Worm (Caenorhabditis elegans) whole organism, L2 larva: ENCODE data around the gene Y53F4B.24.
"Not testable (repeated sequence)": the region's sequence is repeated elsewhere in the genome, so short reads cannot be mapped to it uniquely, and the experiment has no call there.

Experiments used
- C34F6.9 ChIP-seq: fragments of 150-350 bp; optimal IDR thresholded peaks from 2 replicates; lab custom pipeline; 2014; ENCODE audit warnings: missing biosample characterization, missing genetic modification characterization
- F13H6.1 ChIP-seq: sonication (generic microtip); optimal IDR thresholded peaks from 2 replicates; lab custom pipeline; 2016; ENCODE audit warnings: missing genetic modification characterization, missing compliant biosample characterization
- R02D3.7 ChIP-seq: fragments of 150-350 bp; optimal IDR thresholded peaks from 2 replicates; lab custom pipeline; 2014; ENCODE audit warnings: missing biosample characterization, missing genetic modification characterization
- Y55F3AM.14 ChIP-seq: fragments of 200-800 bp; sonication (Bioruptor generic); optimal IDR thresholded peaks from 2 replicates; lab custom pipeline; 2018; ENCODE audit warnings: mild to moderate bottlenecking, missing genetic modification characterization, missing compliant biosample characterization
- ZK546.5 ChIP-seq: sonication (generic microtip); optimal IDR thresholded peaks from 2 replicates; lab custom pipeline; 2017; ENCODE audit warnings: missing biosample characterization, missing genetic modification characterization
- alr-1 ChIP-seq: fragments of 150-350 bp; optimal IDR thresholded peaks from 2 replicates; lab custom pipeline; 2014; ENCODE audit warnings: missing biosample characterization, missing genetic modification characterization
- aly-2 ChIP-seq: fragments of 150-350 bp; optimal IDR thresholded peaks from 2 replicates; lab custom pipeline; 2014; ENCODE audit warnings: missing biosample characterization, missing genetic modification characterization
- ama-1 ChIP-seq: fragments of 150-350 bp; optimal IDR thresholded peaks from 2 replicates; lab custom pipeline; 2018; ENCODE audit warnings: inconsistent platforms
- blmp-1 ChIP-seq: sonication (generic microtip); optimal IDR thresholded peaks from 2 replicates; lab custom pipeline; 2017; ENCODE audit warnings: missing genetic modification characterization, mild to moderate bottlenecking, missing compliant biosample characterization, antibody characterized with exemption, moderate library complexity; ENCODE audit not compliant: insufficient read depth
- ceh-16 ChIP-seq: fragments of 150-350 bp; optimal IDR thresholded peaks from 2 replicates; lab custom pipeline; 2014; ENCODE audit warnings: missing biosample characterization, missing genetic modification characterization
- crh-2 ChIP-seq: sonication (generic microtip); optimal IDR thresholded peaks from 2 replicates; lab custom pipeline; 2017; ENCODE audit warnings: missing biosample characterization, missing genetic modification characterization
- dmd-4 ChIP-seq: sonication (generic microtip); optimal IDR thresholded peaks from 2 replicates; lab custom pipeline; 2017; ENCODE audit warnings: missing biosample characterization, missing genetic modification characterization
- elt-1 ChIP-seq: fragments of 150-350 bp; optimal IDR thresholded peaks from 2 replicates; lab custom pipeline; 2014; ENCODE audit warnings: missing biosample characterization, missing genetic modification characterization
- elt-3 ChIP-seq: sonication (generic microtip); optimal IDR thresholded peaks from 2 replicates; lab custom pipeline; 2017; ENCODE audit warnings: missing biosample characterization, missing genetic modification characterization
- fos-1 ChIP-seq: fragments of 150-350 bp; optimal IDR thresholded peaks from 2 replicates; lab custom pipeline; 2014; ENCODE audit warnings: missing biosample characterization, missing genetic modification characterization
- lin-11 ChIP-seq: fragments of 150-350 bp; sonication (generic microtip); optimal IDR thresholded peaks from 2 replicates; lab custom pipeline; 2014; ENCODE audit warnings: missing biosample characterization, missing genetic modification characterization, inconsistent platforms, mixed read lengths
- lin-13 ChIP-seq: fragments of 150-350 bp; optimal IDR thresholded peaks from 2 replicates; lab custom pipeline; 2014; ENCODE audit warnings: missing biosample characterization, missing genetic modification reagents, missing genetic modification characterization
- lin-39 ChIP-seq: fragments of 150-350 bp; optimal IDR thresholded peaks from 2 replicates; lab custom pipeline; 2014; ENCODE audit warnings: missing biosample characterization, missing genetic modification reagents, missing genetic modification characterization
- lsy-2 ChIP-seq, 2 experiments: fragments of 150-350 bp in 1 of 2; sonication (generic microtip) in 1 of 2; optimal IDR thresholded peaks; 2 replicates each; lab custom pipeline; 2014 to 2017; ENCODE audit warnings: missing biosample characterization in 2 of 2, missing genetic modification characterization in 2 of 2
- mbf-1 ChIP-seq: sonication (generic microtip); optimal IDR thresholded peaks from 2 replicates; lab custom pipeline; 2017; ENCODE audit warnings: missing biosample characterization, missing genetic modification characterization
- mdl-1 ChIP-seq, 2 experiments: fragments of 150-350 bp in 1 of 2; sonication (generic microtip) in 1 of 2; optimal IDR thresholded peaks; 2 replicates each; lab custom pipeline; 2017; ENCODE audit warnings: missing biosample characterization in 2 of 2, missing genetic modification characterization in 2 of 2
- nhr-10 ChIP-seq: sonication (generic microtip); optimal IDR thresholded peaks from 2 replicates; lab custom pipeline; 2017; ENCODE audit warnings: missing biosample characterization, missing genetic modification characterization
- nhr-11 ChIP-seq: fragments of 150-350 bp; optimal IDR thresholded peaks from 2 replicates; lab custom pipeline; 2014; ENCODE audit warnings: missing biosample characterization, missing genetic modification characterization
- nhr-12 ChIP-seq: fragments of 150-350 bp; optimal IDR thresholded peaks from 2 replicates; lab custom pipeline; 2014; ENCODE audit warnings: missing biosample characterization, missing genetic modification characterization
- nhr-21 ChIP-seq: fragments of 150-350 bp; optimal IDR thresholded peaks from 2 replicates; lab custom pipeline; 2014; ENCODE audit warnings: missing biosample characterization, missing genetic modification characterization
- nhr-23 ChIP-seq: fragments of 150-350 bp; optimal IDR thresholded peaks from 2 replicates; lab custom pipeline; 2014; ENCODE audit warnings: missing biosample characterization, missing genetic modification reagents, missing genetic modification characterization
- nhr-237 ChIP-seq: fragments of 150-350 bp; optimal IDR thresholded peaks from 2 replicates; lab custom pipeline; 2014; ENCODE audit warnings: missing biosample characterization, missing genetic modification characterization
- nhr-25 ChIP-seq: fragments of 150-350 bp; sonication (generic microtip); optimal IDR thresholded peaks from 3 replicates; lab custom pipeline; 2014; ENCODE audit warnings: missing biosample characterization, missing genetic modification characterization
- nhr-6 ChIP-seq: fragments of 150-350 bp; optimal IDR thresholded peaks from 2 replicates; lab custom pipeline; 2014; ENCODE audit warnings: missing biosample characterization, missing genetic modification characterization
- nhr-77 ChIP-seq: fragments of 150-350 bp; optimal IDR thresholded peaks from 2 replicates; lab custom pipeline; 2014; ENCODE audit warnings: missing biosample characterization, missing genetic modification characterization
- sem-4 ChIP-seq: fragments of 150-350 bp; optimal IDR thresholded peaks from 2 replicates; lab custom pipeline; 2014; ENCODE audit warnings: missing biosample characterization, missing genetic modification reagents, missing genetic modification characterization
- sma-3 ChIP-seq: sonication (generic microtip); optimal IDR thresholded peaks from 2 replicates; lab custom pipeline; 2016; ENCODE audit warnings: missing genetic modification reagents, missing genetic modification characterization, missing compliant biosample characterization
- sma-9 ChIP-seq, 2 experiments: fragments of 150-350 bp in 1 of 2; sonication (generic microtip) in 1 of 2; optimal IDR thresholded peaks; 2 replicates each; lab custom pipeline; 2014 to 2016; ENCODE audit warnings: missing genetic modification characterization in 2 of 2, mild to moderate bottlenecking in 1 of 2, missing biosample characterization in 1 of 2, missing compliant biosample characterization in 1 of 2, missing genetic modification reagents in 1 of 2, moderate library complexity in 1 of 2
- snpc-4 ChIP-seq: fragments of 150-350 bp; optimal IDR thresholded peaks from 2 replicates; lab custom pipeline; 2014; ENCODE audit warnings: missing biosample characterization, missing genetic modification characterization
- unc-62 ChIP-seq: fragments of 150-350 bp; optimal IDR thresholded peaks from 2 replicates; lab custom pipeline; 2014; ENCODE audit warnings: missing biosample characterization, missing genetic modification reagents, missing genetic modification characterization
- ztf-1 ChIP-seq: fragments of 200-800 bp; sonication (Bioruptor generic); conservative IDR thresholded peaks from 2 replicates; pipeline ENCODE4 v1.3.6; 2022; ENCODE audit warnings: missing genetic modification characterization, missing compliant biosample characterization
- ztf-4 ChIP-seq: fragments of 150-350 bp; optimal IDR thresholded peaks from 2 replicates; lab custom pipeline; 2014; ENCODE audit warnings: missing biosample characterization, missing genetic modification characterization

Y53F4B.24 gene

ce11 chrII:15143729-15144128 lies 9.5 kb upstream of the Y53F4B.24 start:
- no peak for TF ChIP-seq nhr-6 (tag; lab: Kevin White, UChicago)
- no peak for TF ChIP-seq lsy-2 (tag; optimal IDR thresholded peaks at IDR 0.05; lab: Kevin White, UChicago)
- TF ChIP-seq nhr-12 (tag; lab: Kevin White, UChicago): no peak
- TF ChIP-seq lin-39: no peak
- no peak for TF ChIP-seq R02D3.7 (tag; lab: Kevin White, UChicago)
- no peak for TF ChIP-seq Y55F3AM.14 (GFP tag; lab: Kevin White, UChicago)
- TF ChIP-seq ztf-4: no peak
- no peak for TF ChIP-seq ZK546.5 (tag; lab: Kevin White, UChicago)
- TF ChIP-seq nhr-23 (tag; lab: Kevin White, UChicago): no peak
- TF ChIP-seq unc-62 (GFP tag; lab: Kevin White, UChicago): no peak
- TF ChIP-seq C34F6.9: no peak
- no peak for TF ChIP-seq blmp-1 (tag; lab: Kevin White, UChicago)
- no peak for TF ChIP-seq ceh-16
- no peak for TF ChIP-seq mbf-1 (tag; lab: Kevin White, UChicago)
- TF ChIP-seq sem-4 (tag; lab: Kevin White, UChicago): no peak
- no peak for TF ChIP-seq F13H6.1 (tag; lab: Kevin White, UChicago)
- TF ChIP-seq snpc-4 (tag; lab: Kevin White, UChicago): no peak
- TF ChIP-seq ama-1 (lab: Kevin White, UChicago): no peak
- TF ChIP-seq elt-3 (tag; lab: Kevin White, UChicago): no peak

ce11 chrII:15140881-15141280 lies 6.6 kb upstream of the Y53F4B.24 start, which contains the start of gene Y53F4B.26:
Gene Y53F4B.26 (minus strand): TSS chrII:15140981.
- not testable (repeated sequence) for TF ChIP-seq ceh-16; aly-2 (tag; lab: Kevin White, UChicago); nhr-77 (tag; lab: Kevin White, UChicago)

ce11 chrII:15135886-15136285 lies 1.7 kb upstream of the Y53F4B.24 start, which contains the start of gene Y53F4B.25:
Gene Y53F4B.25 (plus strand): TSS chrII:15136186.
- TF ChIP-seq alr-1 (tag; lab: Kevin White, UChicago): no peak
- TF ChIP-seq elt-3 (tag; lab: Kevin White, UChicago): no peak
- TF ChIP-seq ceh-16: no peak
- no peak for TF ChIP-seq lsy-2 (tag; optimal IDR thresholded peaks at IDR 0.05; lab: Kevin White, UChicago)
- no peak for TF ChIP-seq fos-1 (tag; lab: Kevin White, UChicago)
- TF ChIP-seq sma-9 (GFP tag; optimal IDR thresholded peaks at IDR 0.05; lab: Kevin White, UChicago): no peak
- TF ChIP-seq sma-9 (tag; optimal IDR thresholded peaks at IDR 0.05; lab: Kevin White, UChicago): no peak
- TF ChIP-seq nhr-11 (tag; lab: Kevin White, UChicago): no peak
- TF ChIP-seq lin-13 (GFP tag; lab: Kevin White, UChicago): no peak
- TF ChIP-seq mbf-1 (tag; lab: Kevin White, UChicago): no peak
- no peak for TF ChIP-seq R02D3.7 (tag; lab: Kevin White, UChicago)

- TF ChIP-seq alr-1 (tag; lab: Kevin White, UChicago) (no peak), crh-2 (tag; lab: Kevin White, UChicago) (no peak), elt-1 (no peak), sma-3 (GFP tag; lab: Kevin White, UChicago) (no peak), dmd-4 (no peak), nhr-237 (no peak), nhr-23 (tag; lab: Kevin White, UChicago) (no peak), blmp-1 (tag; lab: Kevin White, UChicago) (no peak), mdl-1 (tag; optimal IDR thresholded peaks at IDR 0.05; lab: Kevin White, UChicago) (no peak), aly-2 (tag; lab: Kevin White, UChicago) (no peak), elt-3 (tag; lab: Kevin White, UChicago) (no peak), unc-62 (GFP tag; lab: Kevin White, UChicago) (no peak), ama-1 (lab: Kevin White, UChicago) (no peak), ztf-1 (no peak), lin-11 (tag; lab: Kevin White, UChicago) (no peak)
Measured at ce11 chrII:15130512-15130911, 3.7 kb downstream of the Y53F4B.24 start, which contains the start of gene Y53F4B.62. Gene Y53F4B.62 (minus strand): TSS chrII:15130612.

- TF ChIP-seq unc-62 (GFP tag; lab: Kevin White, UChicago): no peak
- TF ChIP-seq lsy-2 (tag; optimal IDR thresholded peaks at IDR 0.05; lab: Kevin White, UChicago): no peak
- TF ChIP-seq alr-1 (tag; lab: Kevin White, UChicago): no peak
- no peak for TF ChIP-seq nhr-6 (tag; lab: Kevin White, UChicago)
- no peak for TF ChIP-seq snpc-4 (tag; lab: Kevin White, UChicago)
- no peak for TF ChIP-seq ztf-4
- TF ChIP-seq ceh-16: no peak
- no peak for TF ChIP-seq mbf-1 (tag; lab: Kevin White, UChicago)
- TF ChIP-seq nhr-21 (tag; lab: Kevin White, UChicago): no peak
- no peak for TF ChIP-seq nhr-10 (tag; lab: Kevin White, UChicago)
- no peak for TF ChIP-seq nhr-25 (tag; lab: Kevin White, UChicago)
- TF ChIP-seq R02D3.7 (tag; lab: Kevin White, UChicago): no peak
Measured at ce11 chrII:15124193-15124592, 10.0 kb downstream of the Y53F4B.24 start, which contains the start of gene Y53F4B.23. Gene Y53F4B.23 (plus strand): TSS chrII:15124504.
